Worm (Caenorhabditis elegans) whole organism, mixed stage, embryonic: ENCODE data around the gene K08H2.7.

Source experiments
- nhr-12 ChIP-seq: fragments of 150-350 bp; optimal IDR thresholded peaks from 2 replicates; lab custom pipeline; 2014; ENCODE audit warnings: missing biosample characterization, missing genetic modification characterization
- ztf-11 ChIP-seq: fragments of 150-350 bp; optimal IDR thresholded peaks from 2 replicates; lab custom pipeline; 2014; ENCODE audit warnings: missing biosample characterization, missing genetic modification characterization

DNA sequence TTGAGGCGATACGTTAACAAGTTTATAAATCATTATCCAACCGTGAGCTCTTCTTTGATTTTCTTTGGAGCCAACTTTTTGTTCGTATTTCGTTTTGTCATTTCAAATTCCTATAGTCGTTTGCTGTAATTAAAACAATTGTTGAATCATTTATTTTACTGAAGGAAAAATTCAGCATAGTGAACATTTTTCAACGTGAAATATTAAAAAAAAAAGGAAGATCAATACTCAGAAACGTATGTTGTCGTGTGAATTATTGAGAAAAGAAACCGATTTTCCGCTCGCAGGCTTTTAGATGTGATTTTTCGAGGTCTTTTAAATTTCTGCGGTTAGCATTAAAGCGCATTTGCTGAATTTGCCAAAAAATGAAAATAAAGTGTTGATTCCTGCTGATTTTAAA is 30.6 kb upstream of the K08H2.7 start, which contains the start of gene phf-33:
- TF ChIP-seq ztf-11 (no peak), nhr-12 (no peak)
